Worm (Caenorhabditis elegans) whole organism, L2 larva: Measurements from ENCODE around the gene T20G5.8.

Experiments
- ama-1 ChIP-seq: fragments of 150-350 bp; optimal IDR thresholded peaks from 2 replicates; lab custom pipeline; 2018; ENCODE audit warnings: inconsistent platforms
- blmp-1 ChIP-seq: sonication (generic microtip); optimal IDR thresholded peaks from 2 replicates; lab custom pipeline; 2017; ENCODE audit warnings: missing genetic modification characterization, mild to moderate bottlenecking, missing compliant biosample characterization, antibody characterized with exemption, moderate library complexity; ENCODE audit not compliant: insufficient read depth
- crh-2 ChIP-seq: sonication (generic microtip); optimal IDR thresholded peaks from 2 replicates; lab custom pipeline; 2017; ENCODE audit warnings: missing biosample characterization, missing genetic modification characterization
- fos-1 ChIP-seq: fragments of 150-350 bp; optimal IDR thresholded peaks from 2 replicates; lab custom pipeline; 2014; ENCODE audit warnings: missing biosample characterization, missing genetic modification characterization
- lsy-2 ChIP-seq, 2 experiments: fragments of 150-350 bp in 1 of 2; sonication (generic microtip) in 1 of 2; optimal IDR thresholded peaks; 2 replicates each; lab custom pipeline; 2014 to 2017; ENCODE audit warnings: missing biosample characterization in 2 of 2, missing genetic modification characterization in 2 of 2
- mdl-1 ChIP-seq, 2 experiments: fragments of 150-350 bp in 1 of 2; sonication (generic microtip) in 1 of 2; optimal IDR thresholded peaks; 2 replicates each; lab custom pipeline; 2017; ENCODE audit warnings: missing biosample characterization in 2 of 2, missing genetic modification characterization in 2 of 2
- nhr-10 ChIP-seq: sonication (generic microtip); optimal IDR thresholded peaks from 2 replicates; lab custom pipeline; 2017; ENCODE audit warnings: missing biosample characterization, missing genetic modification characterization
- nhr-6 ChIP-seq: fragments of 150-350 bp; optimal IDR thresholded peaks from 2 replicates; lab custom pipeline; 2014; ENCODE audit warnings: missing biosample characterization, missing genetic modification characterization
- unc-39 ChIP-seq: fragments of 150-350 bp; optimal IDR thresholded peaks from 2 replicates; lab custom pipeline; 2014; ENCODE audit warnings: missing biosample characterization, missing genetic modification characterization
- unc-55 ChIP-seq: fragments of 150-350 bp; sonication (generic microtip); optimal IDR thresholded peaks from 3 replicates; lab custom pipeline; 2014; ENCODE audit warnings: missing biosample characterization, missing genetic modification reagents, missing genetic modification characterization
- unc-62 ChIP-seq: fragments of 150-350 bp; optimal IDR thresholded peaks from 2 replicates; lab custom pipeline; 2014; ENCODE audit warnings: missing biosample characterization, missing genetic modification reagents, missing genetic modification characterization
- ztf-11 ChIP-seq: sonication (generic microtip); optimal IDR thresholded peaks from 2 replicates; lab custom pipeline; 2017; ENCODE audit warnings: missing biosample characterization, missing genetic modification characterization

- TF ChIP-seq unc-62 = no peak
- no peak for TF ChIP-seq ama-1 (lab: Kevin White, UChicago)
- no peak for TF ChIP-seq lsy-2 (tag; optimal IDR thresholded peaks at IDR 0.05; lab: Kevin White, UChicago)
- no peak for TF ChIP-seq ztf-11 (tag; lab: Kevin White, UChicago)
- TF ChIP-seq fos-1 (tag; lab: Kevin White, UChicago) = no peak
- no peak for TF ChIP-seq mdl-1 (tag; optimal IDR thresholded peaks at IDR 0.05; lab: Kevin White, UChicago)
- no peak for TF ChIP-seq blmp-1 (tag; lab: Kevin White, UChicago)
- no peak for TF ChIP-seq unc-55
- TF ChIP-seq nhr-10 = no peak
- no peak for TF ChIP-seq nhr-6 (tag; lab: Kevin White, UChicago)
- TF ChIP-seq unc-39 = no peak
- TF ChIP-seq crh-2 (tag; lab: Kevin White, UChicago) = no peak
These were observed 34.8 kb downstream of the T20G5.8 start, which contains the start of gene paml-1 for ce11 chrIII:10233979-10234378.
